Fruit fly (Drosophila melanogaster) whole organism, pupa: ENCODE data around the gene CG14391.
"Not testable (repeated sequence)": the region's sequence is repeated elsewhere in the genome, so short reads cannot be mapped to it uniquely, and the experiment has no call there.

Experiments used
- CG10348 ChIP-seq: fragments of 200-800 bp; sonication (Bioruptor generic); IDR thresholded peaks from 2 replicates; pipeline ENCODE4 v1.3.6; 2022; ENCODE audit warnings: missing biosample characterization, missing genetic modification characterization
- CG12605 ChIP-seq: fragments of 200-800 bp; sonication (Bioruptor generic); IDR thresholded peaks from 2 replicates; pipeline ENCODE4 v1.3.6; 2022; ENCODE audit warnings: missing biosample characterization, missing genetic modification characterization
- CG13204 ChIP-seq: fragments of 200-800 bp; sonication (Bioruptor generic); optimal IDR thresholded peaks from 2 replicates; lab custom pipeline; 2018; ENCODE audit warnings: missing biosample characterization, mild to moderate bottlenecking, missing genetic modification characterization, moderate library complexity
- CG14655 ChIP-seq: fragments of 200-800 bp; sonication (Bioruptor generic); optimal IDR thresholded peaks from 3 replicates; lab custom pipeline; 2017; ENCODE audit warnings: mild to moderate bottlenecking, missing biosample characterization, missing genetic modification reagents, missing genetic modification characterization
- CG15710 ChIP-seq: fragments of 200-800 bp; sonication (Bioruptor generic); optimal IDR thresholded peaks from 2 replicates; lab custom pipeline; 2018; ENCODE audit warnings: missing biosample characterization, mild to moderate bottlenecking, missing genetic modification characterization, moderate library complexity
- CG17806 ChIP-seq: fragments of 200-800 bp; sonication (Bioruptor generic); optimal IDR thresholded peaks from 2 replicates; lab custom pipeline; 2018; ENCODE audit warnings: missing biosample characterization, mild to moderate bottlenecking, missing genetic modification characterization, moderate library complexity
- CG32121 ChIP-seq: fragments of 200-800 bp; sonication (Bioruptor generic); IDR thresholded peaks from 2 replicates; pipeline ENCODE4 v1.3.6; 2022; ENCODE audit warnings: missing biosample characterization, missing genetic modification characterization
- CG34367 ChIP-seq: fragments of 200-800 bp; sonication (Bioruptor generic); optimal IDR thresholded peaks from 2 replicates; lab custom pipeline; 2018; ENCODE audit warnings: missing biosample characterization, mild to moderate bottlenecking, missing genetic modification characterization
- CG8159 ChIP-seq: fragments of 200-800 bp; sonication (Bioruptor generic); optimal IDR thresholded peaks from 3 replicates; lab custom pipeline; 2018; ENCODE audit warnings: missing biosample characterization, mild to moderate bottlenecking, missing genetic modification characterization, moderate library complexity
- CG8301 ChIP-seq: fragments of 200-800 bp; sonication (Bioruptor generic); optimal IDR thresholded peaks from 2 replicates; lab custom pipeline; 2018; ENCODE audit warnings: missing biosample characterization, mild to moderate bottlenecking, missing genetic modification characterization
- CG9948 ChIP-seq: fragments of 200-800 bp; sonication (Bioruptor generic); optimal IDR thresholded peaks from 2 replicates; lab custom pipeline; 2018; ENCODE audit warnings: missing biosample characterization, mild to moderate bottlenecking, missing genetic modification characterization, moderate library complexity
- D1 ChIP-seq: fragments of 200-800 bp; sonication (Bioruptor generic); optimal IDR thresholded peaks from 2 replicates; lab custom pipeline; 2018; ENCODE audit warnings: missing biosample characterization, mild to moderate bottlenecking, missing genetic modification characterization, moderate library complexity
- EcR ChIP-seq: fragments of 200-800 bp; sonication (Bioruptor generic); optimal IDR thresholded peaks from 3 replicates; lab custom pipeline; 2019; ENCODE audit warnings: missing biosample characterization, missing genetic modification characterization, mild to moderate bottlenecking, moderate library complexity, missing genetic modification reagents
- Ets98B ChIP-seq: fragments of 200-800 bp; sonication (Bioruptor generic); IDR thresholded peaks from 2 replicates; pipeline ENCODE4 v1.3.6; 2022; ENCODE audit warnings: missing biosample characterization, missing genetic modification characterization
- Pif1A ChIP-seq: fragments of 200-800 bp; sonication (Bioruptor generic); optimal IDR thresholded peaks from 3 replicates; lab custom pipeline; 2016; ENCODE audit warnings: missing biosample characterization, missing genetic modification characterization
- Pif1B ChIP-seq: fragments of 200-800 bp; sonication (Bioruptor generic); optimal IDR thresholded peaks from 3 replicates; lab custom pipeline; 2016; ENCODE audit warnings: missing biosample characterization, missing genetic modification characterization
- Snoo ChIP-seq: fragments of 200-800 bp; sonication (Bioruptor generic); optimal IDR thresholded peaks from 3 replicates; lab custom pipeline; 2017; ENCODE audit warnings: missing biosample characterization, mild to moderate bottlenecking, missing genetic modification characterization, inconsistent platforms
- fd96Ca ChIP-seq: fragments of 200-800 bp; sonication (Bioruptor generic); IDR thresholded peaks from 3 replicates; pipeline ENCODE4 v1.3.6; 2022; ENCODE audit warnings: missing biosample characterization, missing genetic modification characterization
- gl ChIP-seq: fragments of 200-800 bp; sonication (Bioruptor generic); optimal IDR thresholded peaks from 2 replicates; lab custom pipeline; 2018; ENCODE audit warnings: missing biosample characterization, mild to moderate bottlenecking, missing genetic modification characterization
- rn ChIP-seq: fragments of 200-800 bp; sonication (Bioruptor generic); IDR thresholded peaks from 2 replicates; pipeline ENCODE4 v1.3.6; 2022; ENCODE audit warnings: missing biosample characterization, missing genetic modification characterization

Gene CG14391

dm6 chr3R:12712178-12713172 lies 17.8 kb upstream of the CG14391 start, which contains the start of gene PolQ:
PolQ (minus strand) TSS chr3R:12712299.
- not testable (repeated sequence) for TF ChIP-seq CG14655 (GFP tag; lab: Kevin White, UChicago); Snoo (tag; lab: Kevin White, UChicago); CG8159 (tag; lab: Kevin White, UChicago)

DNA sequence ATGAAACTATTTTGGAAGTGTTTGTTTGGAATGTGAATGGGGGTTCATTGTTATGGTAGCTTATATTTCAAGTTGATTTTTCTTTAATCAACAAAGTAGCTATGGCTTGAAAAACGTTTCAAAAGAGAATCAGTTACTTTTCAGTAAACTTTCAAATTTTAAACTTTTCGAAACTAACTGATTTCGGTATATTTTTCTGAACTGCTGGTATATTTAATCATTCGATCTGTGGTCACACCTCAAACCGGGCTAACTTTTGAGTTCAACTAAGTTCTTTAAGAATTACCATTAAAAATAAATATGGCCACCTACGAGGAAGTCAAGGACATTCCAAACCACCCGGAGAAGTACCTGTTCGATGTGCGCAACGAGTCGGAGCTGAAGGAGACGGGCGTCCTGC lies 10.2 kb upstream of the CG14391 start, which contains the start of gene CG12279:
Gene CG12279 (plus strand): TSS at position 234 of the 400 bp plus-strand sequence.
- TF ChIP-seq CG14655 (GFP tag; lab: Kevin White, UChicago) (no peak), Pif1B (no peak), CG9948 (tag; lab: Kevin White, UChicago) (no peak), Snoo (tag; lab: Kevin White, UChicago) (no peak), Ets98B (no peak), rn (GFP tag; lab: Robert Waterston, UW) (no peak), CG10348 (GFP tag; lab: Robert Waterston, UW) (no peak), Pif1A (GFP tag; lab: Kevin White, UChicago) (no peak), CG13204 (GFP tag; lab: Kevin White, UChicago) (no peak), CG32121 (no peak), CG12605 (GFP tag; lab: Robert Waterston, UW) (no peak), CG34367 (tag; lab: Kevin White, UChicago) (no peak), D1 (no peak), EcR (GFP tag; lab: Kevin White, UChicago) (no peak), CG17806 (tag; lab: Kevin White, UChicago) (no peak), CG8301 (tag; lab: Kevin White, UChicago) (no peak), fd96Ca (no peak), CG8159 (tag; lab: Kevin White, UChicago) (no peak)

- TF ChIP-seq Ets98B, result no peak
- TF ChIP-seq Pif1A (GFP tag; lab: Kevin White, UChicago), result no peak
- no peak for TF ChIP-seq fd96Ca
- TF ChIP-seq CG12605 (GFP tag; lab: Robert Waterston, UW), result no peak
- no peak for TF ChIP-seq Pif1B
- TF ChIP-seq CG32121, result no peak
- no peak for TF ChIP-seq CG15710 (tag; lab: Kevin White, UChicago)
Observed at dm6 chr3R:12701994-12702494, 7.4 kb upstream of the CG14391 start.

- TF ChIP-seq Pif1B (no peak), CG10348 (GFP tag; lab: Robert Waterston, UW) (no peak), CG32121 (no peak)
Observed at dm6 chr3R:12701257-12701656, 6.6 kb upstream of the CG14391 start.

- no peak for TF ChIP-seq CG8159 (tag; lab: Kevin White, UChicago)
- TF ChIP-seq, all 21 proteins: peak for 0
Observed at dm6 chr3R:12700454-12700853, 5.8 kb upstream of the CG14391 start.

DNA sequence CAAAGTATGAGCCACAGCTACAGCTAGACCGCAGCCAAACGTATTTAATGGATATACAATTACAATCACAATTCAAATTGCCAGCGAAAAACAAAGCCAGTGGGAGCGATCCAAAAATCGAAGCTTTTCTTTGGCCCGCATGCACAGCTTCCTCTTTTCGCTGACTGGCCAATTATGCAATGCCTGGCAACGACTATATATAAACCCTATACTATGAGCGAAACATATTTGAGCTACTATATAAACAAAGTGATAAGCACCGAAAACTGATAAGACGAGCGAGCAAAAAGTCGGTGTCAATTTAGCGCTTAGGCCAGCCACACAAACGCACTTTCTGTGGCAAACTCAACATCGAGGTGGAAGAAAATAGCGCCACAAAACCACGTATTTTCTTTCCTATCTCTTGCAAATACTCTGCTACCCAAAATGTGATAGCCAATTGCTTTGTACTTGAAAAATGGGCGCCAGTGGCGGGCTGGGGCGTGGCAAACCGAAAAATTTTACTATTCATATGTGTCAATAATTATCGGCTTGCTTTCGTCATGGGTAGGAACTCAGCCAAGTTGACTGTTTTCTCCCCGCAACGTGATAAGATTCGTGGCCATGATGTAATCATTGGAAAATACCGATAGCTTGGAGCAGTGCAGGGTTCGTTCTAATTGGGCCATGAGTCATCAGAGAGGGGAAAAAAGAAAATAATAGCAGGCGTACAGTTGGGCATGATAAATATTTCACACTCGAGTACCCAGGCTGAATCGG lies 5.2 kb upstream of the CG14391 start:
- TF ChIP-seq Snoo (tag; lab: Kevin White, UChicago), result no peak
- TF ChIP-seq rn (GFP tag; lab: Robert Waterston, UW), result no peak
- no peak for TF ChIP-seq CG12605 (GFP tag; lab: Robert Waterston, UW)
- TF ChIP-seq CG8159 (tag; lab: Kevin White, UChicago), result no peak
- TF ChIP-seq CG13204 (GFP tag; lab: Kevin White, UChicago), result no peak
- no peak for TF ChIP-seq fd96Ca
- TF ChIP-seq Ets98B, result no peak
- no peak for TF ChIP-seq CG10348 (GFP tag; lab: Robert Waterston, UW)
- TF ChIP-seq gl (tag; lab: Kevin White, UChicago), result no peak
- TF ChIP-seq Pif1A (GFP tag; lab: Kevin White, UChicago), result no peak
- TF ChIP-seq Pif1B, result no peak
- TF ChIP-seq CG34367 (tag; lab: Kevin White, UChicago), result no peak
- TF ChIP-seq CG15710 (tag; lab: Kevin White, UChicago), result no peak

dm6 chr3R:12698363-12698762 lies 3.7 kb upstream of the CG14391 start:
- no peak for TF ChIP-seq CG17806 (tag; lab: Kevin White, UChicago)
- no peak for TF ChIP-seq EcR (GFP tag; lab: Kevin White, UChicago)
- no peak for TF ChIP-seq CG34367 (tag; lab: Kevin White, UChicago)
- TF ChIP-seq, all 21 proteins: peak for 0
